Fruit fly (Drosophila melanogaster): ENCODE results near the gene Sfp24Bd.

Sfp24Bd gene

dm6 chr2L:3632047-3632880 is 36.7 kb downstream of the Sfp24Bd start (continued):
- peak; percentile 99 for TF ChIP-seq eg (GFP tag; IDR thresholded peaks at IDR 0.05)
- TF ChIP-seq salr (GFP tag; optimal IDR thresholded peaks at IDR 0.05): peak; percentile 86 to 93
- TF ChIP-seq esn (GFP tag; optimal IDR thresholded peaks at IDR 0.05): peak; percentile 97
- TF ChIP-seq Ets96B (tag; optimal IDR thresholded peaks at IDR 0.05): peak; percentile 95
- TF ChIP-seq CG8319 (GFP tag; optimal IDR thresholded peaks at IDR 0.05): peak; percentile 99
- TF ChIP-seq vri (GFP tag; optimal IDR thresholded peaks at IDR 0.05): peak; percentile 96
- TF ChIP-seq Eip93F (GFP tag; optimal IDR thresholded peaks at IDR 0.05): peak; percentile 97
- peak; percentile 99 for TF ChIP-seq CG11762 (GFP tag; optimal IDR thresholded peaks at IDR 0.05; ENCODE audit: insufficient read depth)
- TF ChIP-seq CG10669 (GFP tag; optimal IDR thresholded peaks at IDR 0.05): peak; percentile 99

- no peak for TF ChIP-seq svp (GFP tag)
- peak; percentile 91 for TF ChIP-seq Blimp-1 (GFP tag; optimal IDR thresholded peaks at IDR 0.05)
Observed at dm6 chr2L:3631262-3632046, 37.5 kb downstream of the Sfp24Bd start.

dm6 chr2L:3630763-3631162 is 38.2 kb downstream of the Sfp24Bd start:
- no peak for TF ChIP-seq net (GFP tag; optimal IDR thresholded peaks at IDR 0.05)
- TF ChIP-seq Smox (GFP tag; optimal IDR thresholded peaks at IDR 0.05): no peak
- no peak for TF ChIP-seq Eip93F (GFP tag; optimal IDR thresholded peaks at IDR 0.05)
- no peak for TF ChIP-seq CG11902 (GFP tag; optimal IDR thresholded peaks at IDR 0.05)
- TF ChIP-seq Lpt (GFP tag; optimal IDR thresholded peaks at IDR 0.05): no peak
- no peak for TF ChIP-seq Ets21C (GFP tag; optimal IDR thresholded peaks at IDR 0.05)
- TF ChIP-seq Blimp-1 (GFP tag; optimal IDR thresholded peaks at IDR 0.05): peak; percentile 62
- TF ChIP-seq pdm3 (GFP tag; optimal IDR thresholded peaks at IDR 0.05): no peak

dm6 chr2L:3629466-3629865 is 39.5 kb downstream of the Sfp24Bd start:
- peak; percentile 83 for TF ChIP-seq acj6 (GFP tag; optimal IDR thresholded peaks at IDR 0.05)
- TF ChIP-seq Ets21C (GFP tag; optimal IDR thresholded peaks at IDR 0.05): peak; percentile 54
- TF ChIP-seq CG10631 (GFP tag; optimal IDR thresholded peaks at IDR 0.05): peak; percentile 78
- TF ChIP-seq CG32006 (GFP tag; optimal IDR thresholded peaks at IDR 0.05): peak; percentile 35
- no peak for TF ChIP-seq fd85E (GFP tag; optimal IDR thresholded peaks at IDR 0.05)
- TF ChIP-seq CG15336 (GFP tag; IDR thresholded peaks at IDR 0.05): peak; percentile 63
- peak; percentile 83 for TF ChIP-seq topi (GFP tag; optimal IDR thresholded peaks at IDR 0.05)
- peak; percentile 76 for TF ChIP-seq cyc (GFP tag; optimal IDR thresholded peaks at IDR 0.05)
- TF ChIP-seq CG6808 (GFP tag; optimal IDR thresholded peaks at IDR 0.05): peak; percentile 78
- peak; percentile 78 for TF ChIP-seq eg (GFP tag; IDR thresholded peaks at IDR 0.05)
- TF ChIP-seq CG11902 (GFP tag; optimal IDR thresholded peaks at IDR 0.05): peak; percentile 77
- TF ChIP-seq vri (GFP tag; optimal IDR thresholded peaks at IDR 0.05): no peak
- TF ChIP-seq CG31627 (GFP tag; optimal IDR thresholded peaks at IDR 0.05): peak; percentile 72
- peak; percentile 77 for TF ChIP-seq Sox102F (GFP tag; optimal IDR thresholded peaks at IDR 0.05)
- peak; percentile 87 for TF ChIP-seq CG6792 (GFP tag; optimal IDR thresholded peaks at IDR 0.05)
- peak; percentile 85 for TF ChIP-seq pdm3 (GFP tag; optimal IDR thresholded peaks at IDR 0.05)
- no peak for TF ChIP-seq Gug (GFP tag; IDR thresholded peaks at IDR 0.05)
- peak; percentile 77 for TF ChIP-seq Sox15 (GFP tag; optimal IDR thresholded peaks at IDR 0.05)
- peak; percentile 77 for TF ChIP-seq Hr39 (GFP tag; optimal IDR thresholded peaks at IDR 0.05)
- peak; percentile 26 for TF ChIP-seq Hr4 (GFP tag; optimal IDR thresholded peaks at IDR 0.05)
- no peak for TF ChIP-seq Blimp-1 (GFP tag; optimal IDR thresholded peaks at IDR 0.05)
- TF ChIP-seq OdsH (GFP tag; optimal IDR thresholded peaks at IDR 0.05): peak; percentile 80
- peak; percentile 84 for TF ChIP-seq net (GFP tag; optimal IDR thresholded peaks at IDR 0.05)
- peak; percentile 65 for TF ChIP-seq CG7368 (GFP tag; optimal IDR thresholded peaks at IDR 0.05)
- peak; percentile 25 to 79 for TF ChIP-seq salr (GFP tag; optimal IDR thresholded peaks at IDR 0.05)
- TF ChIP-seq CG4318 (GFP tag; optimal IDR thresholded peaks at IDR 0.05): no peak
- peak; percentile 23; the same call in 1 of the 3 replicates for TF ChIP-seq CG8119 (GFP tag; IDR thresholded peaks at IDR 0.05)
- TF ChIP-seq Ets96B (tag; optimal IDR thresholded peaks at IDR 0.05): peak; percentile 87
- TF ChIP-seq dac (GFP tag; optimal IDR thresholded peaks at IDR 0.05): no peak
- no peak for TF ChIP-seq Eip93F (GFP tag; optimal IDR thresholded peaks at IDR 0.05)
- TF ChIP-seq CG16779 (tag; optimal IDR thresholded peaks at IDR 0.05): peak; percentile 58
- peak in 1 of 2 experiments; percentile 90 for TF ChIP-seq ss (GFP tag; optimal IDR thresholded peaks at IDR 0.05)
- TF ChIP-seq CG9139 (GFP tag; optimal IDR thresholded peaks at IDR 0.05): peak; percentile 83
- no peak for TF ChIP-seq fkh (GFP tag; optimal IDR thresholded peaks at IDR 0.05)
